Worm (Caenorhabditis elegans) whole organism, late embryonic: ENCODE data around the gene folr-1.

Source experiments
- F13H6.1 ChIP-seq: sonication (generic microtip); optimal IDR thresholded peaks from 2 replicates; lab custom pipeline; 2016; ENCODE audit warnings: missing genetic modification characterization, missing compliant biosample characterization
- ama-1 ChIP-seq: fragments of 150-350 bp; optimal IDR thresholded peaks from 2 replicates; lab custom pipeline; 2014
- elt-4 ChIP-seq: sonication (generic microtip); optimal IDR thresholded peaks from 2 replicates; lab custom pipeline; 2016; ENCODE audit warnings: missing genetic modification characterization, missing compliant biosample characterization
- fkh-10 ChIP-seq: fragments of 150-350 bp; optimal IDR thresholded peaks from 2 replicates; lab custom pipeline; 2014; ENCODE audit warnings: missing biosample characterization, missing genetic modification reagents, missing genetic modification characterization
- nfya-1 ChIP-seq: sonication (generic microtip); optimal IDR thresholded peaks from 2 replicates; lab custom pipeline; 2017; ENCODE audit warnings: missing genetic modification characterization, mild to moderate bottlenecking, missing compliant biosample characterization, antibody characterized with exemption, moderate library complexity
- nhr-11 ChIP-seq: fragments of 150-350 bp; optimal IDR thresholded peaks from 2 replicates; lab custom pipeline; 2014; ENCODE audit warnings: missing biosample characterization, missing genetic modification characterization
- pag-3 ChIP-seq: sonication (generic microtip); optimal IDR thresholded peaks from 2 replicates; lab custom pipeline; 2016; ENCODE audit warnings: missing compliant biosample characterization, missing genetic modification characterization, borderline replicate concordance
- ref-2 ChIP-seq: sonication (generic microtip); optimal IDR thresholded peaks from 2 replicates; lab custom pipeline; 2016; ENCODE audit warnings: missing genetic modification characterization, missing compliant biosample characterization
- tbx-2 ChIP-seq: sonication (generic microtip); optimal IDR thresholded peaks from 2 replicates; lab custom pipeline; 2016; ENCODE audit warnings: missing genetic modification characterization, missing compliant biosample characterization
- unc-86 ChIP-seq: sonication (generic microtip); optimal IDR thresholded peaks from 2 replicates; lab custom pipeline; 2016; ENCODE audit warnings: missing genetic modification characterization, missing compliant biosample characterization
- ztf-16 ChIP-seq: sonication (generic microtip); optimal IDR thresholded peaks from 2 replicates; lab custom pipeline; 2017; ENCODE audit warnings: missing genetic modification characterization, missing compliant biosample characterization

ce11 chrX:9965275-9965674 is 46.2 kb downstream of the folr-1 start, which contains the start of gene pssy-1:
- TF ChIP-seq ama-1 (no peak), F13H6.1 (no peak), nhr-11 (tag; lab: Kevin White, UChicago) (no peak), fkh-10 (GFP tag; lab: Kevin White, UChicago) (no peak), ztf-16 (tag; lab: Kevin White, UChicago) (no peak), elt-4 (tag; lab: Kevin White, UChicago) (no peak), nfya-1 (tag; lab: Kevin White, UChicago) (no peak), ref-2 (tag; lab: Kevin White, UChicago) (no peak), pag-3 (tag; lab: Kevin White, UChicago) (no peak), tbx-2 (tag; lab: Kevin White, UChicago) (no peak), unc-86 (no peak)
